Fruit fly (Drosophila melanogaster) whole organism, embryonic: ENCODE measurements around the gene CG32354.

Experiments used
- BtbVII ChIP-seq: fragments of 200-800 bp; sonication (Bioruptor generic); optimal IDR thresholded peaks from 3 replicates; lab custom pipeline; 2017; ENCODE audit warnings: missing biosample characterization, mild to moderate bottlenecking, missing genetic modification characterization
- CG10431 ChIP-seq: fragments of 200-800 bp; sonication (Bioruptor generic); optimal IDR thresholded peaks from 3 replicates; lab custom pipeline; 2018; ENCODE audit warnings: missing biosample characterization, mild to moderate bottlenecking, missing genetic modification characterization
- CG10959 ChIP-seq: fragments of 200-800 bp; sonication (Bioruptor generic); IDR thresholded peaks from 2 replicates; pipeline ENCODE4 v1.3.6; 2022; ENCODE audit warnings: missing biosample characterization, missing genetic modification characterization
- CG10979 ChIP-seq: fragments of 200-800 bp; sonication (Bioruptor generic); optimal IDR thresholded peaks from 2 replicates; lab custom pipeline; 2018; ENCODE audit warnings: missing biosample characterization, mild to moderate bottlenecking, missing genetic modification characterization, moderate library complexity
- CG11456 ChIP-seq: fragments of 200-800 bp; sonication (Bioruptor generic); IDR thresholded peaks from 3 replicates; pipeline ENCODE4 v1.3.6; 2022; ENCODE audit warnings: missing biosample characterization, missing genetic modification characterization
- CG11695 ChIP-seq: fragments of 200-800 bp; sonication (Bioruptor generic); IDR thresholded peaks from 3 replicates; pipeline ENCODE4 v1.3.6; 2022; ENCODE audit warnings: missing biosample characterization, missing genetic modification characterization
- CG11723 ChIP-seq: fragments of 200-800 bp; sonication (Bioruptor generic); optimal IDR thresholded peaks from 2 replicates; lab custom pipeline; 2017; ENCODE audit warnings: missing biosample characterization, mild to moderate bottlenecking, missing genetic modification characterization
- CG12942 ChIP-seq: fragments of 200-800 bp; sonication (Bioruptor generic); optimal IDR thresholded peaks from 3 replicates; lab custom pipeline; 2016; ENCODE audit warnings: missing biosample characterization, missing genetic modification characterization
- CG13624 ChIP-seq: fragments of 200-800 bp; sonication (Bioruptor generic); optimal IDR thresholded peaks from 2 replicates; lab custom pipeline; 2016; ENCODE audit warnings: missing biosample characterization, missing genetic modification characterization
- CG18011 ChIP-seq: fragments of 200-800 bp; sonication (Bioruptor generic); optimal IDR thresholded peaks from 2 replicates; lab custom pipeline; 2017; ENCODE audit warnings: missing biosample characterization, missing genetic modification characterization, mild to moderate bottlenecking, moderate library complexity, missing genotype
- CG2199 ChIP-seq: fragments of 200-800 bp; sonication (Bioruptor generic); IDR thresholded peaks from 3 replicates; pipeline ENCODE4 v1.3.6; 2022; ENCODE audit warnings: missing biosample characterization, missing genetic modification characterization
- CG2202 ChIP-seq: fragments of 200-800 bp; sonication (Bioruptor generic); optimal IDR thresholded peaks from 2 replicates; lab custom pipeline; 2018; ENCODE audit warnings: missing biosample characterization, mild to moderate bottlenecking, missing genetic modification characterization
- CG3838 ChIP-seq: fragments of 200-800 bp; sonication (Bioruptor generic); optimal IDR thresholded peaks from 3 replicates; lab custom pipeline; 2016; ENCODE audit warnings: missing biosample characterization, missing genetic modification characterization
- CG4854 ChIP-seq: fragments of 200-800 bp; sonication (Bioruptor generic); optimal IDR thresholded peaks from 2 replicates; lab custom pipeline; 2016; ENCODE audit warnings: missing biosample characterization, missing genetic modification characterization, inconsistent platforms
- CG6254 ChIP-seq: fragments of 200-800 bp; sonication (Bioruptor generic); optimal IDR thresholded peaks from 3 replicates; lab custom pipeline; 2017; ENCODE audit warnings: mild to moderate bottlenecking, missing biosample characterization, missing genetic modification reagents, missing genetic modification characterization
- CG6854 ChIP-seq: fragments of 200-800 bp; sonication (Bioruptor generic); optimal IDR thresholded peaks from 3 replicates; lab custom pipeline; 2017; ENCODE audit warnings: missing biosample characterization, mild to moderate bottlenecking, missing genetic modification characterization
- CG8388 ChIP-seq: fragments of 200-800 bp; sonication (Bioruptor generic); optimal IDR thresholded peaks from 2 replicates; lab custom pipeline; 2019; ENCODE audit warnings: missing biosample characterization, mild to moderate bottlenecking, missing genetic modification characterization, moderate library complexity
- CTCF ChIP-seq: fragments of 200-800 bp; sonication (Bioruptor generic); optimal IDR thresholded peaks from 2 replicates; lab custom pipeline; 2017; ENCODE audit warnings: missing biosample characterization, mild to moderate bottlenecking, missing genetic modification characterization, moderate library complexity
- D19A ChIP-seq: fragments of 200-800 bp; optimal IDR thresholded peaks from 3 replicates; lab custom pipeline; 2019; ENCODE audit warnings: missing biosample characterization, mild to moderate bottlenecking, missing genetic modification characterization, moderate library complexity
- Dip2 ChIP-seq: fragments of 200-800 bp; sonication (Bioruptor generic); IDR thresholded peaks from 2 replicates; pipeline ENCODE4 v1.3.6; 2022; ENCODE audit warnings: missing biosample characterization, missing genetic modification characterization
- Dip3 ChIP-seq: fragments of 200-800 bp; sonication (Bioruptor generic); optimal IDR thresholded peaks from 3 replicates; lab custom pipeline; 2016; ENCODE audit warnings: missing biosample characterization, missing genetic modification characterization
- Max ChIP-seq: fragments of 200-800 bp; sonication (Bioruptor generic); optimal IDR thresholded peaks from 2 replicates; lab custom pipeline; 2016; ENCODE audit warnings: missing biosample characterization, mild to moderate bottlenecking, missing genetic modification characterization
- Pdp1 ChIP-seq, 2 experiments: fragments of 200-800 bp; sonication (Bioruptor generic); optimal IDR thresholded peaks; 3 replicates each; lab custom pipeline; 2016; ENCODE audit warnings: missing biosample characterization in 2 of 2, missing genetic modification characterization in 2 of 2, mild to moderate bottlenecking in 1 of 2, moderate library complexity in 1 of 2
- Ravus ChIP-seq: fragments of 200-800 bp; sonication (Bioruptor generic); IDR thresholded peaks from 2 replicates; pipeline ENCODE4 v1.3.6; 2022; ENCODE audit warnings: missing biosample characterization, missing genetic modification characterization
- Sin3A ChIP-seq: fragments of >200 bp; optimal IDR thresholded peaks from 2 replicates; lab custom pipeline; 2018
- Sox100B ChIP-seq: fragments of 200-800 bp; sonication (Bioruptor generic); optimal IDR thresholded peaks from 3 replicates; lab custom pipeline; 2018; ENCODE audit warnings: missing biosample characterization, mild to moderate bottlenecking, missing genetic modification characterization
- Sry-δ ChIP-seq: fragments of 200-800 bp; sonication (Bioruptor generic); optimal IDR thresholded peaks from 2 replicates; lab custom pipeline; 2016; ENCODE audit warnings: missing biosample characterization, missing genetic modification characterization
- ab ChIP-seq: fragments of 200-800 bp; sonication (Bioruptor generic); optimal IDR thresholded peaks from 2 replicates; lab custom pipeline; 2016; ENCODE audit warnings: missing biosample characterization, missing genetic modification characterization
- abd-A ChIP-seq: fragments of 200-800 bp; sonication (Bioruptor generic); optimal IDR thresholded peaks from 3 replicates; lab custom pipeline; 2019; ENCODE audit warnings: missing biosample characterization, mild to moderate bottlenecking, missing genetic modification characterization, moderate library complexity
- al ChIP-seq: fragments of 200-800 bp; sonication (Bioruptor generic); IDR thresholded peaks from 2 replicates; pipeline ENCODE4 v1.3.6; 2022; ENCODE audit warnings: missing biosample characterization, missing genetic modification characterization
- amos ChIP-seq: fragments of 200-800 bp; sonication (Bioruptor generic); IDR thresholded peaks from 2 replicates; pipeline ENCODE4 v1.3.6; 2022; ENCODE audit warnings: missing biosample characterization, missing genetic modification characterization; ENCODE audit not compliant: partially characterized antibody
- ato ChIP-seq: fragments of 200-800 bp; sonication (Bioruptor generic); IDR thresholded peaks from 2 replicates; pipeline ENCODE4 v1.3.6; 2022; ENCODE audit warnings: missing biosample characterization, missing genetic modification characterization; ENCODE audit not compliant: partially characterized antibody
- btn ChIP-seq: fragments of 200-800 bp; sonication (Bioruptor generic); optimal IDR thresholded peaks from 2 replicates; lab custom pipeline; 2016; ENCODE audit warnings: missing biosample characterization, missing genetic modification characterization
- chm ChIP-seq: fragments of 200-800 bp; sonication (Bioruptor generic); IDR thresholded peaks from 2 replicates; pipeline ENCODE4 v1.3.6; 2022; ENCODE audit warnings: missing biosample characterization, missing genetic modification characterization
- ci ChIP-seq: fragments of 200-800 bp; sonication (Bioruptor generic); IDR thresholded peaks from 3 replicates; pipeline ENCODE4 v1.3.6; 2022; ENCODE audit warnings: missing biosample characterization, missing genetic modification characterization
- crp ChIP-seq, 2 experiments: fragments of 200-800 bp; sonication (Bioruptor generic); optimal IDR thresholded peaks; 2 replicates in 1 of 2; 3 replicates in 1 of 2; lab custom pipeline; 2017; ENCODE audit warnings: missing biosample characterization in 2 of 2, missing genetic modification characterization in 2 of 2, mild to moderate bottlenecking in 1 of 2, moderate library complexity in 1 of 2
- hb ChIP-seq: fragments of 200-800 bp; sonication (Bioruptor generic); IDR thresholded peaks from 3 replicates; pipeline ENCODE4 v1.3.6; 2022; ENCODE audit warnings: missing biosample characterization, missing genetic modification characterization; ENCODE audit not compliant: partially characterized antibody
- hkb ChIP-seq, 2 experiments: fragments of 200-800 bp in 1 of 2; fragments of >200 bp in 1 of 2; sonication (Bioruptor generic) in 1 of 2; IDR thresholded peaks in 1 of 2; optimal IDR thresholded peaks in 1 of 2; 2 replicates each; pipeline versions ENCODE4 v1.3.6 to Lab custom; 2017 to 2022; ENCODE audit warnings: missing biosample characterization in 1 of 2, missing genetic modification characterization in 1 of 2
- ind ChIP-seq: fragments of 200-800 bp; sonication (Bioruptor generic); optimal IDR thresholded peaks from 3 replicates; lab custom pipeline; 2016; ENCODE audit warnings: missing biosample characterization, missing genetic modification characterization
- knrl ChIP-seq: fragments of 200-800 bp; sonication (Bioruptor generic); IDR thresholded peaks from 3 replicates; pipeline ENCODE4 v1.3.6; 2022; ENCODE audit warnings: missing biosample characterization, missing genetic modification characterization; ENCODE audit not compliant: partially characterized antibody
- luna ChIP-seq: fragments of 200-800 bp; sonication (Bioruptor generic); optimal IDR thresholded peaks from 2 replicates; lab custom pipeline; 2016; ENCODE audit warnings: missing biosample characterization, missing genetic modification characterization
- nmo ChIP-seq: fragments of 200-800 bp; sonication (Bioruptor generic); optimal IDR thresholded peaks from 2 replicates; lab custom pipeline; 2018; ENCODE audit warnings: missing biosample characterization, mild to moderate bottlenecking, missing genetic modification characterization, moderate library complexity
- odd ChIP-seq: fragments of 200-800 bp; sonication (Bioruptor generic); optimal IDR thresholded peaks from 2 replicates; lab custom pipeline; 2017; ENCODE audit warnings: missing biosample characterization, mild to moderate bottlenecking, missing genetic modification characterization
- p53 ChIP-seq: fragments of 200-800 bp; sonication (Bioruptor generic); optimal IDR thresholded peaks from 2 replicates; lab custom pipeline; 2016; ENCODE audit warnings: missing biosample characterization, missing genetic modification characterization
- pnt ChIP-seq: fragments of 200-800 bp; sonication (Bioruptor generic); optimal IDR thresholded peaks from 3 replicates; lab custom pipeline; 2016; ENCODE audit warnings: missing biosample characterization, missing genetic modification characterization
- pros ChIP-seq: fragments of 200-800 bp; sonication (Bioruptor generic); optimal IDR thresholded peaks from 3 replicates; lab custom pipeline; 2019; ENCODE audit warnings: missing biosample characterization, mild to moderate bottlenecking, missing genetic modification characterization, moderate library complexity
- tll ChIP-seq, 2 experiments: fragments of 200-800 bp in 1 of 2; fragments of >200 bp in 1 of 2; sonication (Bioruptor generic) in 1 of 2; optimal IDR thresholded peaks; 2 replicates each; lab custom pipeline; 2017 to 2019; ENCODE audit warnings: missing biosample characterization in 2 of 2, missing genetic modification characterization in 2 of 2, mild to moderate bottlenecking in 1 of 2, moderate library complexity in 1 of 2
- toy ChIP-seq: fragments of 200-800 bp; sonication (Bioruptor generic); IDR thresholded peaks from 2 replicates; pipeline ENCODE4 v1.3.6; 2022; ENCODE audit warnings: missing biosample characterization, missing genetic modification characterization
- vfl ChIP-seq: fragments of 200-800 bp; sonication (Bioruptor generic); optimal IDR thresholded peaks from 2 replicates; lab custom pipeline; 2016; ENCODE audit warnings: missing biosample characterization, missing genetic modification characterization
- z ChIP-seq: fragments of 200-800 bp; sonication (Bioruptor generic); IDR thresholded peaks from 3 replicates; pipeline ENCODE4 v1.3.6; 2022; ENCODE audit warnings: missing biosample characterization, missing genetic modification characterization

Gene CG32354

DNA sequence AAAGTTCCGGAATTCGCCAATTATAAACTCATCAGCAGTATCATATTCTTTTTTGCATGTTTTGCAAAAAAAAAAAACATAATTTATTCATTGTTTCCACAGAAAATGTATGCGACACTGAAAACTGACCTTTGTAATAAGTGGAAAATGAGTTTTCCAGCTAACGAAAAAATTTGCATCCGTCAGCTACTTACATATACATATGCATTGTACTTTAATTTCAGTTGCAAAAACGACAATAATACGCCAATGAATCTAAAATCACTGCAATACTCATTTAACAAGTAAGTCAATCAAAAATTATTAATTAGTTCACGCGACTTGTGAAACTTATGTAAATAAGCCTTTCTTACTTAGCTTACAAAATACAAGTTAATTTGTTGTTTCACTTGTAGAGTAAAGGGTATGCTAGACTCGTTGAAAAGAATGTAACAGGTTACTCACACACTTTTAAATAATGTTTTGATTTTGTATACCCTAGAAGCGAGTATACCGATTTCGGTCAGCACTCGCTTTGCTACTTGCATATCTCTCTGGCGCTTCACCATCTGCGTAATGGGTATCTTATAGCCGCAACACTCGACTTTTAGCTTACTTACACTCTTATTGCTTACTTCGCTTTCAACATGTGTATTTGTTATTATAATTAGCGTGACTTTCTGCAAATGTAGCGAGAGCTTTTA, 23.1 kb downstream of the CG32354 start (continued):
- no peak for TF ChIP-seq ab
- TF ChIP-seq Max (GFP tag; lab: Kevin White, UChicago): no peak
- TF ChIP-seq nmo: peak; percentile 16
- no peak for TF ChIP-seq Sry-δ
- TF ChIP-seq CG18011: no peak
- no peak for TF ChIP-seq hb
- TF ChIP-seq al (GFP tag; lab: Robert Waterston, UW): no peak
- TF ChIP-seq hkb (optimal IDR thresholded peaks at IDR 0.05; lab: Kevin White, UChicago): no peak
- no peak for TF ChIP-seq hkb (GFP tag; IDR thresholded peaks at IDR 0.05; lab: Robert Waterston, UW)
- 0 out of 3 replicates have a peak, but pooled peaks have one; percentile 16 for TF ChIP-seq CG11695 (GFP tag; lab: Robert Waterston, UW)
- peak; percentile 26 for TF ChIP-seq CG8388 (GFP tag; lab: Kevin White, UChicago)
- no peak for TF ChIP-seq Dip2 (GFP tag; lab: Robert Waterston, UW)
- TF ChIP-seq luna: no peak
- TF ChIP-seq ind: peak; percentile 56
- TF ChIP-seq chm: no peak
- no peak for TF ChIP-seq CG11723 (GFP tag; lab: Kevin White, UChicago)
- no peak for TF ChIP-seq D19A (tag; lab: Kevin White, UChicago)
- peak; percentile 47 for TF ChIP-seq CG10979 (tag; lab: Kevin White, UChicago)
- no peak for TF ChIP-seq CTCF (GFP tag; lab: Kevin White, UChicago)
- no peak for TF ChIP-seq abd-A (tag; lab: Kevin White, UChicago)
- TF ChIP-seq CG2202 (tag; lab: Kevin White, UChicago): no peak
- 0 out of 2 replicates have a peak, but pooled peaks have one; percentile 22 for TF ChIP-seq CG10959 (GFP tag; lab: Robert Waterston, UW)
- no peak for TF ChIP-seq Sin3A (lab: Kevin White, UChicago)
- TF ChIP-seq CG6854 (GFP tag; lab: Kevin White, UChicago): no peak
- TF ChIP-seq CG4854 (GFP tag; lab: Kevin White, UChicago): no peak
- TF ChIP-seq amos (GFP tag; lab: Robert Waterston, UW): no peak
- no peak for TF ChIP-seq ato
- no peak for TF ChIP-seq CG12942 (GFP tag; lab: Kevin White, UChicago)
- TF ChIP-seq Pdp1 (GFP tag; optimal IDR thresholded peaks at IDR 0.05; lab: Kevin White, UChicago): peak; percentile 29 to 41
- TF ChIP-seq Sox100B (GFP tag; lab: Kevin White, UChicago): no peak
- no peak for TF ChIP-seq vfl
- no peak for TF ChIP-seq crp (GFP tag; optimal IDR thresholded peaks at IDR 0.05; lab: Kevin White, UChicago)
- TF ChIP-seq CG10431 (GFP tag; lab: Kevin White, UChicago): no peak
- TF ChIP-seq BtbVII (GFP tag; lab: Kevin White, UChicago): no peak
- TF ChIP-seq CG2199: 0 out of 3 replicates have a peak, but pooled peaks have one; percentile 18
- no peak for TF ChIP-seq CG13624
- TF ChIP-seq CG6254 (GFP tag; lab: Kevin White, UChicago): no peak
- TF ChIP-seq ci: no peak; the same call in 2 of the 3 replicates
- TF ChIP-seq Dip3 (GFP tag; lab: Kevin White, UChicago): peak; percentile 5
- TF ChIP-seq tll (GFP tag; optimal IDR thresholded peaks at IDR 0.05; lab: Kevin White, UChicago): no peak
- no peak for TF ChIP-seq btn (GFP tag; lab: Kevin White, UChicago)
- peak; percentile 65; the same call in 2 of the 3 replicates for TF ChIP-seq CG11456 (GFP tag; lab: Robert Waterston, UW)
- no peak for TF ChIP-seq toy (GFP tag; lab: Robert Waterston, UW)
- TF ChIP-seq pros (GFP tag; lab: Kevin White, UChicago): no peak
- peak; percentile 4 for TF ChIP-seq pnt (GFP tag; lab: Kevin White, UChicago)
- no peak for TF ChIP-seq knrl (GFP tag; lab: Robert Waterston, UW)
- no peak for TF ChIP-seq odd (GFP tag; lab: Kevin White, UChicago)
- no peak for TF ChIP-seq p53 (GFP tag; lab: Kevin White, UChicago)
- no peak for TF ChIP-seq Ravus
- no peak for TF ChIP-seq z
- no peak for TF ChIP-seq CG3838
